Worm (Caenorhabditis elegans): ENCODE data around the gene tac-1.

The tac-1 gene

ce11 chrII:14790751-14791150, 37.1 kb upstream of the tac-1 start, which contains the start of gene Y54E2A.10:
Gene Y54E2A.10 (plus strand): TSS chrII:14791051.
- no peak for TF ChIP-seq ama-1 (optimal IDR thresholded peaks at IDR 0.05)
- TF ChIP-seq ets-7 (tag; optimal IDR thresholded peaks at IDR 0.05), result no peak
- no peak for TF ChIP-seq ceh-36 (tag; optimal IDR thresholded peaks at IDR 0.05)
- TF ChIP-seq tbx-11 (GFP tag; IDR thresholded peaks at IDR 0.05), result no peak
- TF ChIP-seq F13C5.2 (tag; optimal IDR thresholded peaks at IDR 0.05), result no peak
- no peak for TF ChIP-seq tbx-37 (GFP tag; conservative IDR thresholded peaks at IDR 0.05)
- TF ChIP-seq B0310.2 (tag; optimal IDR thresholded peaks at IDR 0.05), result no peak
- TF ChIP-seq aly-1 (tag; optimal IDR thresholded peaks at IDR 0.05), result no peak
- no peak for TF ChIP-seq scrt-1 (GFP tag; IDR thresholded peaks at IDR 0.05)
- no peak for TF ChIP-seq ceh-13 (GFP tag; optimal IDR thresholded peaks at IDR 0.05)
- TF ChIP-seq hmbx-1 (tag; optimal IDR thresholded peaks at IDR 0.05), result no peak
- no peak for TF ChIP-seq sea-1 (GFP tag; conservative IDR thresholded peaks at IDR 0.05)

- TF ChIP-seq scrt-1 (GFP tag; IDR thresholded peaks at IDR 0.05) (no peak), B0310.2 (tag; optimal IDR thresholded peaks at IDR 0.05) (no peak)
Observed at ce11 chrII:14785906-14786305, 32.2 kb upstream of the tac-1 start, which contains the start of gene Y54E2A.9. Gene Y54E2A.9 (minus strand): TSS chrII:14786006.

- no peak for TF ChIP-seq F13C5.2 (tag; optimal IDR thresholded peaks at IDR 0.05)
- TF ChIP-seq tra-4 (tag; optimal IDR thresholded peaks at IDR 0.05), result no peak
- TF ChIP-seq ama-1 (optimal IDR thresholded peaks at IDR 0.05), result no peak
- TF ChIP-seq ceh-13 (GFP tag; optimal IDR thresholded peaks at IDR 0.05), result no peak
- no peak for TF ChIP-seq tbx-37 (GFP tag; conservative IDR thresholded peaks at IDR 0.05)
- TF ChIP-seq aly-1 (tag; optimal IDR thresholded peaks at IDR 0.05), result no peak
- no peak for TF ChIP-seq pes-1 (GFP tag; IDR thresholded peaks at IDR 0.05)
- TF ChIP-seq B0310.2 (tag; optimal IDR thresholded peaks at IDR 0.05), result no peak
- no peak for TF ChIP-seq hmbx-1 (tag; optimal IDR thresholded peaks at IDR 0.05)
- TF ChIP-seq flt-1 (GFP tag; IDR thresholded peaks at IDR 0.05), result no peak
- TF ChIP-seq tbx-11 (GFP tag; IDR thresholded peaks at IDR 0.05), result no peak
- no peak for TF ChIP-seq hnd-1 (tag; optimal IDR thresholded peaks at IDR 0.05)
- TF ChIP-seq ets-7 (tag; optimal IDR thresholded peaks at IDR 0.05), result no peak
- no peak for TF ChIP-seq scrt-1 (GFP tag; IDR thresholded peaks at IDR 0.05)
- TF ChIP-seq hmg-4 (GFP tag; optimal IDR thresholded peaks at IDR 0.05), result no peak
- no peak for TF ChIP-seq sea-1 (GFP tag; conservative IDR thresholded peaks at IDR 0.05)
- no peak for TF ChIP-seq ceh-36 (tag; optimal IDR thresholded peaks at IDR 0.05)
Observed at ce11 chrII:14779851-14780250, 26.2 kb upstream of the tac-1 start.

- TF ChIP-seq hmbx-1 (tag; optimal IDR thresholded peaks at IDR 0.05) (no peak), tra-4 (tag; optimal IDR thresholded peaks at IDR 0.05) (no peak), aly-1 (tag; optimal IDR thresholded peaks at IDR 0.05) (no peak), ceh-36 (tag; optimal IDR thresholded peaks at IDR 0.05) (no peak), ceh-13 (GFP tag; optimal IDR thresholded peaks at IDR 0.05) (no peak)
Observed at ce11 chrII:14778092-14778491, 24.4 kb upstream of the tac-1 start, which contains the start of gene Y54E2A.8. Gene Y54E2A.8 (plus strand): TSS chrII:14778345.

- TF ChIP-seq flt-1 (GFP tag; IDR thresholded peaks at IDR 0.05), result no peak
- TF ChIP-seq tbx-11 (GFP tag; IDR thresholded peaks at IDR 0.05), result no peak
- no peak for TF ChIP-seq ceh-13 (GFP tag; optimal IDR thresholded peaks at IDR 0.05)
- TF ChIP-seq ets-7 (tag; optimal IDR thresholded peaks at IDR 0.05), result no peak
- no peak for TF ChIP-seq F13C5.2 (tag; optimal IDR thresholded peaks at IDR 0.05)
- no peak for TF ChIP-seq hmbx-1 (tag; optimal IDR thresholded peaks at IDR 0.05)
- no peak for TF ChIP-seq scrt-1 (GFP tag; IDR thresholded peaks at IDR 0.05)
- TF ChIP-seq ama-1 (optimal IDR thresholded peaks at IDR 0.05), result no peak
- TF ChIP-seq sea-1 (GFP tag; conservative IDR thresholded peaks at IDR 0.05), result no peak
- TF ChIP-seq tra-4 (tag; optimal IDR thresholded peaks at IDR 0.05), result no peak
- TF ChIP-seq ceh-36 (tag; optimal IDR thresholded peaks at IDR 0.05), result no peak
- no peak for TF ChIP-seq hmg-4 (GFP tag; optimal IDR thresholded peaks at IDR 0.05)
- no peak for TF ChIP-seq tbx-37 (GFP tag; conservative IDR thresholded peaks at IDR 0.05)
- TF ChIP-seq aly-1 (tag; optimal IDR thresholded peaks at IDR 0.05), result no peak
- no peak; the same call in 1 of the 2 replicates for TF ChIP-seq pes-1 (GFP tag; IDR thresholded peaks at IDR 0.05)
- TF ChIP-seq hnd-1 (tag; optimal IDR thresholded peaks at IDR 0.05), result no peak
- no peak for TF ChIP-seq B0310.2 (tag; optimal IDR thresholded peaks at IDR 0.05)
Observed at ce11 chrII:14772956-14773788, 19.5 kb upstream of the tac-1 start, which contains the start of gene Y54E2A.7. Gene Y54E2A.7 (minus strand): TSS chrII:14773006.

ce11 chrII:14772113-14772512, 18.4 kb upstream of the tac-1 start:
- TF ChIP-seq tbx-37 (GFP tag; conservative IDR thresholded peaks at IDR 0.05) (no peak), pes-1 (GFP tag; IDR thresholded peaks at IDR 0.05) (no peak), F13C5.2 (tag; optimal IDR thresholded peaks at IDR 0.05) (no peak), tbx-11 (GFP tag; IDR thresholded peaks at IDR 0.05) (no peak), ama-1 (optimal IDR thresholded peaks at IDR 0.05) (no peak), ceh-36 (tag; optimal IDR thresholded peaks at IDR 0.05) (no peak), ets-7 (tag; optimal IDR thresholded peaks at IDR 0.05) (no peak), sea-1 (GFP tag; conservative IDR thresholded peaks at IDR 0.05) (no peak)

- no peak for TF ChIP-seq tra-4 (tag; optimal IDR thresholded peaks at IDR 0.05)
- no peak for TF ChIP-seq tbx-37 (GFP tag; conservative IDR thresholded peaks at IDR 0.05)
- no peak for TF ChIP-seq sea-1 (GFP tag; conservative IDR thresholded peaks at IDR 0.05)
- no peak for TF ChIP-seq hmg-4 (GFP tag; optimal IDR thresholded peaks at IDR 0.05)
- no peak for TF ChIP-seq hmbx-1 (tag; optimal IDR thresholded peaks at IDR 0.05)
- TF ChIP-seq flt-1 (GFP tag; IDR thresholded peaks at IDR 0.05), result no peak
- no peak for TF ChIP-seq pes-1 (GFP tag; IDR thresholded peaks at IDR 0.05)
- no peak for TF ChIP-seq ets-7 (tag; optimal IDR thresholded peaks at IDR 0.05)
- no peak for TF ChIP-seq ama-1 (optimal IDR thresholded peaks at IDR 0.05)
- no peak for TF ChIP-seq F13C5.2 (tag; optimal IDR thresholded peaks at IDR 0.05)
- no peak for TF ChIP-seq scrt-1 (GFP tag; IDR thresholded peaks at IDR 0.05)
- no peak for TF ChIP-seq hnd-1 (tag; optimal IDR thresholded peaks at IDR 0.05)
- no peak for TF ChIP-seq aly-1 (tag; optimal IDR thresholded peaks at IDR 0.05)
- TF ChIP-seq ceh-13 (GFP tag; optimal IDR thresholded peaks at IDR 0.05), result no peak
Observed at ce11 chrII:14771096-14771495, 17.4 kb upstream of the tac-1 start.

Measured in whole organism, early embryonic.